Worm (Caenorhabditis elegans): ENCODE data around the gene F44E7.9.
A peak's percentile ranks its signal among the peaks of the same experiment; 100 is the strongest.

DNA sequence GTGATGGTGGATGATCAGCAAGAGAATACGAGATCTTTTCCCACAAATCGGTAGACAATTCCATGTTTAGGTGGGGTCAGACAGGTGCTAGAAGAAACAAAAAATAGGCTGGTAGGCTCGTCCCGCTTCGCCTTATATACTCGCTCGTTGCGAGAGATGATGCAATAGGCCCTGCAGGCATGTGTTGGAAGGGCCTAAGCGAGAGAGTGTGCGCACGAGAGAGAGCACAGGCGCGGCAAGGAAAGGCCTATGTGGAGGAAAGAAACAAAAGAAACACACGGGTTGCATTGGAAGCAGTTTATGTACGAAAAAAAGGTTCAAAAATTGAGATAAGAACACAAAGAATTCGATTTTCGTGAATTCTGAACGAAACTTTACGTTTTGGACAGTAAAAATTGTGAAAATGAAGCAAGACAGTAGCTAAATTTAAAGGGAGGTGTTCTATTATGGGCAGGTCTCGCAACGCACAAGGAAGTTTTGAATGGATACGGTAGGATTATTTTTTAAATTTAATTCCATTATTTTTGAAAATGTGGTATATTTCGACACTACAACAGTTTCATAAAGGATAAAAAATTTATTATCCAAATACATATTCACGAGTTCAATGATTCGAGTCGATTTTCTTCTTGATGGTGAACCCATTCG is 10.2 kb upstream of the F44E7.9 start, which contains the start of gene F44E7.5:
- TF ChIP-seq ztf-11 (tag; optimal IDR thresholded peaks at IDR 0.05) (no peak), fkh-10 (GFP tag; optimal IDR thresholded peaks at IDR 0.05) (no peak), tlp-1 (tag; optimal IDR thresholded peaks at IDR 0.05) (no peak), mef-2 (tag; optimal IDR thresholded peaks at IDR 0.05) (no peak), unc-98 (GFP tag; IDR thresholded peaks at IDR 0.05) (0 out of 2 replicates have a peak, but pooled peaks have one; percentile 4), lsy-2 (tag; optimal IDR thresholded peaks at IDR 0.05) (peak; percentile 20 to 46), vab-15 (tag; optimal IDR thresholded peaks at IDR 0.05) (no peak), nhr-77 (tag; optimal IDR thresholded peaks at IDR 0.05) (no peak), snpc-4 (tag; optimal IDR thresholded peaks at IDR 0.05) (no peak)
